Fruit fly (Drosophila melanogaster) whole organism, embryonic: ENCODE measurements around the gene CG5516.

Experiments
- Abd-B ChIP-seq: fragments of 200-800 bp; sonication (Bioruptor generic); optimal IDR thresholded peaks from 2 replicates; lab custom pipeline; 2018; ENCODE audit warnings: missing biosample characterization, mild to moderate bottlenecking, missing genetic modification characterization, moderate library complexity
- Adf1 ChIP-seq: fragments of 200-800 bp; sonication (Bioruptor generic); IDR thresholded peaks from 2 replicates; pipeline ENCODE4 v1.3.6; 2022; ENCODE audit warnings: missing biosample characterization, missing genetic modification characterization
- Asciz ChIP-seq: fragments of 200-800 bp; sonication (Bioruptor generic); optimal IDR thresholded peaks from 2 replicates; lab custom pipeline; 2017; ENCODE audit warnings: missing biosample characterization, mild to moderate bottlenecking, missing genetic modification characterization, missing genetic modification reagents
- CG11085 ChIP-seq: fragments of 200-800 bp; sonication (Bioruptor generic); IDR thresholded peaks from 2 replicates; pipeline ENCODE4 v1.3.6; 2022; ENCODE audit warnings: missing biosample characterization, missing genetic modification characterization
- CG1233 ChIP-seq: fragments of 200-800 bp; sonication (Bioruptor generic); optimal IDR thresholded peaks from 4 replicates; lab custom pipeline; 2018; ENCODE audit warnings: missing biosample characterization, mild to moderate bottlenecking, missing genetic modification characterization
- CG13123 ChIP-seq: fragments of 200-800 bp; sonication (Bioruptor generic); optimal IDR thresholded peaks from 2 replicates; lab custom pipeline; 2016; ENCODE audit warnings: missing biosample characterization, missing genetic modification characterization
- CG14050 ChIP-seq: fragments of 200-800 bp; sonication (Bioruptor generic); IDR thresholded peaks from 3 replicates; pipeline ENCODE4 v1.3.6; 2022; ENCODE audit warnings: missing biosample characterization, missing genetic modification characterization
- CG3995 ChIP-seq: fragments of 200-800 bp; sonication (Bioruptor generic); optimal IDR thresholded peaks from 3 replicates; lab custom pipeline; 2016; ENCODE audit warnings: missing biosample characterization, missing genetic modification characterization
- CG5180 ChIP-seq: fragments of 200-800 bp; sonication (Bioruptor generic); optimal IDR thresholded peaks from 3 replicates; lab custom pipeline; 2017; ENCODE audit warnings: missing biosample characterization, missing genetic modification characterization, mild to moderate bottlenecking, moderate library complexity, missing genetic modification reagents
- CG5953 ChIP-seq: fragments of 200-800 bp; sonication (Bioruptor generic); IDR thresholded peaks from 2 replicates; pipeline ENCODE4 v1.3.6; 2022; ENCODE audit warnings: missing biosample characterization, missing genetic modification characterization
- CG8478 ChIP-seq: fragments of >200 bp; optimal IDR thresholded peaks from 2 replicates; lab custom pipeline; 2018
- Dip3 ChIP-seq: fragments of 200-800 bp; sonication (Bioruptor generic); optimal IDR thresholded peaks from 3 replicates; lab custom pipeline; 2016; ENCODE audit warnings: missing biosample characterization, missing genetic modification characterization
- Dp ChIP-seq: fragments of 200-800 bp; sonication (Bioruptor generic); optimal IDR thresholded peaks from 2 replicates; lab custom pipeline; 2018; ENCODE audit warnings: missing biosample characterization, mild to moderate bottlenecking, missing genetic modification characterization, moderate library complexity
- E2f1 ChIP-seq: fragments of 200-800 bp; sonication (Bioruptor generic); IDR thresholded peaks from 2 replicates; pipeline ENCODE4 v1.3.6; 2022; ENCODE audit warnings: missing biosample characterization, missing genetic modification characterization
- E2f2 ChIP-seq: fragments of 200-800 bp; sonication (Bioruptor generic); IDR thresholded peaks from 2 replicates; pipeline ENCODE4 v1.3.6; 2022; ENCODE audit warnings: missing biosample characterization, missing genetic modification characterization
- ERR ChIP-seq: fragments of 200-800 bp; sonication (Bioruptor generic); optimal IDR thresholded peaks from 2 replicates; lab custom pipeline; 2016; ENCODE audit warnings: missing biosample characterization, missing genetic modification characterization
- Elba2 ChIP-seq: fragments of 200-800 bp; sonication (Bioruptor generic); optimal IDR thresholded peaks from 3 replicates; lab custom pipeline; 2016; ENCODE audit warnings: missing biosample characterization, missing genetic modification characterization
- HLH4C ChIP-seq: fragments of 200-800 bp; sonication (Bioruptor generic); IDR thresholded peaks from 3 replicates; pipeline ENCODE4 v1.3.6; 2022; ENCODE audit warnings: missing biosample characterization, missing genetic modification characterization; ENCODE audit not compliant: partially characterized antibody
- Hmr ChIP-seq: fragments of 200-800 bp; sonication (Bioruptor generic); optimal IDR thresholded peaks from 3 replicates; lab custom pipeline; 2017; ENCODE audit warnings: mild to moderate bottlenecking, missing biosample characterization, missing genetic modification reagents, missing genetic modification characterization
- Jarid2 ChIP-seq: fragments of 200-800 bp; sonication (Bioruptor generic); optimal IDR thresholded peaks from 3 replicates; lab custom pipeline; 2017; ENCODE audit warnings: mild to moderate bottlenecking, missing biosample characterization, missing genetic modification reagents, missing genetic modification characterization
- Mrtf ChIP-seq: fragments of 200-800 bp; sonication (Bioruptor generic); IDR thresholded peaks from 3 replicates; pipeline ENCODE4 v1.3.6; 2022; ENCODE audit warnings: missing biosample characterization, missing genetic modification characterization
- Myb ChIP-seq: fragments of 200-800 bp; sonication (Bioruptor generic); optimal IDR thresholded peaks from 2 replicates; lab custom pipeline; 2016; ENCODE audit warnings: missing biosample characterization, missing genetic modification characterization
- NK7.1 ChIP-seq: fragments of 200-800 bp; sonication (Bioruptor generic); optimal IDR thresholded peaks from 3 replicates; lab custom pipeline; 2016; ENCODE audit warnings: missing biosample characterization, missing genetic modification characterization
- Opbp ChIP-seq: fragments of 200-800 bp; sonication (Bioruptor generic); IDR thresholded peaks from 3 replicates; pipeline ENCODE4 v1.3.6; 2022; ENCODE audit warnings: missing biosample characterization, missing genetic modification characterization; ENCODE audit not compliant: partially characterized antibody
- Ptx1 ChIP-seq: fragments of 200-800 bp; sonication (Bioruptor generic); IDR thresholded peaks from 2 replicates; pipeline ENCODE4 v1.3.6; 2022; ENCODE audit warnings: missing biosample characterization, missing genetic modification characterization
- Side ChIP-seq: fragments of 200-800 bp; sonication (Bioruptor generic); optimal IDR thresholded peaks from 2 replicates; lab custom pipeline; 2016; ENCODE audit warnings: missing biosample characterization, missing genetic modification characterization
- aop ChIP-seq: fragments of 200-800 bp; sonication (Bioruptor generic); IDR thresholded peaks from 2 replicates; pipeline ENCODE4 v1.3.6; 2022; ENCODE audit warnings: missing biosample characterization, missing genetic modification characterization
- bbx ChIP-seq: fragments of 200-800 bp; sonication (Bioruptor generic); IDR thresholded peaks from 2 replicates; pipeline ENCODE4 v1.3.6; 2022; ENCODE audit warnings: missing biosample characterization, missing genetic modification characterization; ENCODE audit not compliant: partially characterized antibody
- bcd ChIP-seq: fragments of 200-800 bp; sonication (Bioruptor generic); optimal IDR thresholded peaks from 2 replicates; lab custom pipeline; 2017; ENCODE audit warnings: missing biosample characterization, mild to moderate bottlenecking, missing genetic modification characterization
- bigmax ChIP-seq: fragments of 200-800 bp; sonication (Bioruptor generic); optimal IDR thresholded peaks from 2 replicates; lab custom pipeline; 2018; ENCODE audit warnings: missing biosample characterization, mild to moderate bottlenecking, missing genetic modification characterization
- cad ChIP-seq: fragments of >200 bp; optimal IDR thresholded peaks from 2 replicates; lab custom pipeline; 2017; ENCODE audit warnings: missing biosample characterization, missing genetic modification characterization
- cas ChIP-seq: fragments of 200-800 bp; sonication (Bioruptor generic); IDR thresholded peaks from 2 replicates; pipeline ENCODE4 v1.3.6; 2022; ENCODE audit warnings: missing biosample characterization, missing genetic modification characterization
- corto ChIP-seq: fragments of 200-800 bp; sonication (Bioruptor generic); optimal IDR thresholded peaks from 2 replicates; lab custom pipeline; 2016; ENCODE audit warnings: missing biosample characterization, mild to moderate bottlenecking, missing genetic modification characterization, moderate library complexity
- croc ChIP-seq: fragments of 200-800 bp; sonication (Bioruptor generic); conservative IDR thresholded peaks from 3 replicates; pipeline ENCODE4 v1.3.6; 2022; ENCODE audit warnings: missing biosample characterization, missing genetic modification characterization
- crol ChIP-seq: fragments of 200-800 bp; sonication (Bioruptor generic); IDR thresholded peaks from 2 replicates; pipeline ENCODE4 v1.3.6; 2022; ENCODE audit warnings: missing biosample characterization, missing genetic modification characterization
- eve ChIP-seq, 2 experiments: fragments of >200 bp; optimal IDR thresholded peaks; 2 replicates each; lab custom pipeline; 2017; ENCODE audit warnings: missing biosample characterization in 2 of 2, missing genetic modification characterization in 2 of 2
- gem ChIP-seq: fragments of 200-800 bp; sonication (Bioruptor generic); optimal IDR thresholded peaks from 2 replicates; lab custom pipeline; 2019; ENCODE audit warnings: missing biosample characterization, mild to moderate bottlenecking, missing genetic modification characterization, moderate library complexity
- gfzf ChIP-seq: fragments of 200-800 bp; sonication (Bioruptor generic); optimal IDR thresholded peaks from 2 replicates; lab custom pipeline; 2016; ENCODE audit warnings: missing biosample characterization, mild to moderate bottlenecking, missing genetic modification characterization, moderate library complexity
- gro ChIP-seq: fragments of 200-800 bp; sonication (Bioruptor generic); optimal IDR thresholded peaks from 2 replicates; lab custom pipeline; 2016; ENCODE audit warnings: missing biosample characterization, missing genetic modification characterization
- jumu ChIP-seq: fragments of 200-800 bp; sonication (Bioruptor generic); optimal IDR thresholded peaks from 3 replicates; lab custom pipeline; 2016; ENCODE audit warnings: missing biosample characterization, missing genetic modification characterization
- nom ChIP-seq: fragments of 200-800 bp; sonication (Bioruptor generic); optimal IDR thresholded peaks from 2 replicates; lab custom pipeline; 2017; ENCODE audit warnings: missing biosample characterization, missing genetic modification characterization, mild to moderate bottlenecking, moderate library complexity, missing genetic modification reagents
- otp ChIP-seq: fragments of 200-800 bp; sonication (Bioruptor generic); IDR thresholded peaks from 3 replicates; pipeline ENCODE4, ENCODE4 v1.3.6; 2022; ENCODE audit warnings: missing biosample characterization, missing genetic modification characterization
- pan ChIP-seq, 4 experiments: fragments of >200 bp in 3 of 4; fragments of 200-800 bp in 1 of 4; sonication (Bioruptor generic) in 1 of 4; optimal IDR thresholded peaks in 3 of 4; IDR thresholded peaks in 1 of 4; 2 replicates each; pipeline versions ENCODE4 v1.3.6 to Lab custom; 2017 to 2022; ENCODE audit warnings: missing biosample characterization in 2 of 4, missing genetic modification characterization in 2 of 4, mixed read lengths in 1 of 4
- psq ChIP-seq: fragments of 200-800 bp; sonication (Bioruptor generic); optimal IDR thresholded peaks from 2 replicates; lab custom pipeline; 2017; ENCODE audit warnings: missing biosample characterization, missing genetic modification characterization
- pzg ChIP-seq: fragments of 200-800 bp; sonication (Bioruptor generic); optimal IDR thresholded peaks from 3 replicates; lab custom pipeline; 2018; ENCODE audit warnings: missing biosample characterization, mild to moderate bottlenecking, missing genetic modification characterization, moderate library complexity
- row ChIP-seq: fragments of 200-800 bp; sonication (Bioruptor generic); IDR thresholded peaks from 3 replicates; pipeline ENCODE4 v1.3.6; 2022; ENCODE audit warnings: missing biosample characterization, missing genetic modification characterization
- tin ChIP-seq: fragments of 200-800 bp; sonication (Bioruptor generic); optimal IDR thresholded peaks from 3 replicates; lab custom pipeline; 2016; ENCODE audit warnings: missing biosample characterization, missing genetic modification characterization
- unpg ChIP-seq: fragments of 200-800 bp; sonication (Bioruptor generic); optimal IDR thresholded peaks from 3 replicates; lab custom pipeline; 2018; ENCODE audit warnings: missing biosample characterization, mild to moderate bottlenecking, missing genetic modification characterization, moderate library complexity
- wdn ChIP-seq: fragments of 200-800 bp; sonication (Bioruptor generic); IDR thresholded peaks from 2 replicates; pipeline ENCODE4 v1.3.6; 2022; ENCODE audit warnings: missing biosample characterization, missing genetic modification characterization
- z ChIP-seq: fragments of 200-800 bp; sonication (Bioruptor generic); IDR thresholded peaks from 3 replicates; pipeline ENCODE4 v1.3.6; 2022; ENCODE audit warnings: missing biosample characterization, missing genetic modification characterization

The CG5516 gene

dm6 chr3R:15984483-15985118 lies 20.9 kb downstream of the CG5516 start (continued):
- TF ChIP-seq croc (GFP tag; lab: Robert Waterston, UW), result peak; percentile 53; the same call in 2 of the 3 replicates
- TF ChIP-seq CG1233, result no peak
- TF ChIP-seq aop (GFP tag; lab: Robert Waterston, UW), result no peak
- no peak for TF ChIP-seq E2f2 (GFP tag; lab: Robert Waterston, UW)
- no peak for TF ChIP-seq ERR (GFP tag; lab: Kevin White, UChicago)
- no peak for TF ChIP-seq bigmax (GFP tag; lab: Kevin White, UChicago)
- TF ChIP-seq Dip3 (GFP tag; lab: Kevin White, UChicago), result no peak
- TF ChIP-seq bcd (GFP tag; lab: Kevin White, UChicago), result peak; percentile 23
- no peak for TF ChIP-seq CG13123 (GFP tag; lab: Kevin White, UChicago)
- TF ChIP-seq psq (GFP tag; lab: Kevin White, UChicago), result no peak
- TF ChIP-seq row, result peak; percentile 69; the same call in 2 of the 3 replicates
- no peak for TF ChIP-seq CG5180 (GFP tag; lab: Kevin White, UChicago)
- no peak for TF ChIP-seq CG14050 (GFP tag; lab: Robert Waterston, UW)
- TF ChIP-seq nom (GFP tag; lab: Kevin White, UChicago), result peak; percentile 94
- TF ChIP-seq Ptx1, result 0 out of 2 replicates have a peak, but pooled peaks have one; percentile 29
- TF ChIP-seq bbx (GFP tag; lab: Robert Waterston, UW), result no peak
- TF ChIP-seq Elba2 (GFP tag; lab: Kevin White, UChicago), result no peak
- peak; percentile 79 for TF ChIP-seq gem
- TF ChIP-seq cas (GFP tag; lab: Robert Waterston, UW), result no peak
- TF ChIP-seq gro (GFP tag; lab: Kevin White, UChicago), result no peak
- no peak for TF ChIP-seq NK7.1 (GFP tag; lab: Kevin White, UChicago)
- no peak for TF ChIP-seq pan (optimal IDR thresholded peaks at IDR 0.05; lab: Kevin White, UChicago)
- peak in 1 of 2 experiments; percentile 39 for TF ChIP-seq pan (GFP tag; optimal IDR thresholded peaks at IDR 0.05 in 1 of 2, IDR thresholded peaks at IDR 0.05 in 1 of 2)
- no peak for TF ChIP-seq CG3995 (GFP tag; lab: Kevin White, UChicago)
- TF ChIP-seq corto, result no peak
- TF ChIP-seq Jarid2, result no peak
- TF ChIP-seq Abd-B (GFP tag; lab: Kevin White, UChicago), result no peak
- no peak for TF ChIP-seq Side (GFP tag; lab: Kevin White, UChicago)
- no peak for TF ChIP-seq pzg (GFP tag; lab: Kevin White, UChicago)
- no peak for TF ChIP-seq cad (GFP tag; lab: Kevin White, UChicago)
- peak; percentile 34 for TF ChIP-seq Hmr (GFP tag; lab: Kevin White, UChicago)
- no peak for TF ChIP-seq CG11085
- no peak for TF ChIP-seq otp (GFP tag; lab: Robert Waterston, UW)
- TF ChIP-seq CG8478 (lab: Kevin White, UChicago), result no peak
- peak; percentile 37 for TF ChIP-seq tin (GFP tag; lab: Kevin White, UChicago)
- TF ChIP-seq gfzf (GFP tag; lab: Kevin White, UChicago), result no peak
- no peak for TF ChIP-seq CG5953
- no peak for TF ChIP-seq Dp (GFP tag; lab: Kevin White, UChicago)
- TF ChIP-seq Myb (GFP tag; lab: Kevin White, UChicago), result peak; percentile 4
- TF ChIP-seq Asciz (GFP tag; lab: Kevin White, UChicago), result peak; percentile 29
- no peak for TF ChIP-seq HLH4C (GFP tag; lab: Robert Waterston, UW)
- TF ChIP-seq Mrtf, result no peak
- no peak for TF ChIP-seq wdn (GFP tag; lab: Robert Waterston, UW)
- TF ChIP-seq eve (GFP tag; optimal IDR thresholded peaks at IDR 0.05; lab: Kevin White, UChicago), result no peak
- TF ChIP-seq E2f1 (GFP tag; lab: Robert Waterston, UW), result peak; percentile 43; the same call in 1 of the 2 replicates
- TF ChIP-seq Adf1 (GFP tag; lab: Robert Waterston, UW), result no peak
- no peak for TF ChIP-seq Opbp (GFP tag; lab: Robert Waterston, UW)
- peak; percentile 66 for TF ChIP-seq unpg
- peak; percentile 93 for TF ChIP-seq crol (GFP tag; lab: Robert Waterston, UW)
- no peak for TF ChIP-seq z (GFP tag; lab: Robert Waterston, UW)
- no peak for TF ChIP-seq jumu
